Fruit fly (Drosophila melanogaster) whole organism, pupa: ENCODE results near the gene skd.

Source experiments
- CG10348 ChIP-seq: fragments of 200-800 bp; sonication (Bioruptor generic); IDR thresholded peaks from 2 replicates; pipeline ENCODE4 v1.3.6; 2022; ENCODE audit warnings: missing biosample characterization, missing genetic modification characterization
- CG12605 ChIP-seq: fragments of 200-800 bp; sonication (Bioruptor generic); IDR thresholded peaks from 2 replicates; pipeline ENCODE4 v1.3.6; 2022; ENCODE audit warnings: missing biosample characterization, missing genetic modification characterization
- CG13204 ChIP-seq: fragments of 200-800 bp; sonication (Bioruptor generic); optimal IDR thresholded peaks from 2 replicates; lab custom pipeline; 2018; ENCODE audit warnings: missing biosample characterization, mild to moderate bottlenecking, missing genetic modification characterization, moderate library complexity
- CG14655 ChIP-seq: fragments of 200-800 bp; sonication (Bioruptor generic); optimal IDR thresholded peaks from 3 replicates; lab custom pipeline; 2017; ENCODE audit warnings: mild to moderate bottlenecking, missing biosample characterization, missing genetic modification reagents, missing genetic modification characterization
- CG15710 ChIP-seq: fragments of 200-800 bp; sonication (Bioruptor generic); optimal IDR thresholded peaks from 2 replicates; lab custom pipeline; 2018; ENCODE audit warnings: missing biosample characterization, mild to moderate bottlenecking, missing genetic modification characterization, moderate library complexity
- CG17806 ChIP-seq: fragments of 200-800 bp; sonication (Bioruptor generic); optimal IDR thresholded peaks from 2 replicates; lab custom pipeline; 2018; ENCODE audit warnings: missing biosample characterization, mild to moderate bottlenecking, missing genetic modification characterization, moderate library complexity
- CG32121 ChIP-seq: fragments of 200-800 bp; sonication (Bioruptor generic); IDR thresholded peaks from 2 replicates; pipeline ENCODE4 v1.3.6; 2022; ENCODE audit warnings: missing biosample characterization, missing genetic modification characterization
- CG34367 ChIP-seq: fragments of 200-800 bp; sonication (Bioruptor generic); optimal IDR thresholded peaks from 2 replicates; lab custom pipeline; 2018; ENCODE audit warnings: missing biosample characterization, mild to moderate bottlenecking, missing genetic modification characterization
- CG4496 ChIP-seq: fragments of 200-800 bp; sonication (Bioruptor generic); IDR thresholded peaks from 3 replicates; pipeline ENCODE4 v1.3.6; 2022; ENCODE audit warnings: missing biosample characterization, missing genetic modification characterization
- CG8159 ChIP-seq: fragments of 200-800 bp; sonication (Bioruptor generic); optimal IDR thresholded peaks from 3 replicates; lab custom pipeline; 2018; ENCODE audit warnings: missing biosample characterization, mild to moderate bottlenecking, missing genetic modification characterization, moderate library complexity
- CG8301 ChIP-seq: fragments of 200-800 bp; sonication (Bioruptor generic); optimal IDR thresholded peaks from 2 replicates; lab custom pipeline; 2018; ENCODE audit warnings: missing biosample characterization, mild to moderate bottlenecking, missing genetic modification characterization
- CG9948 ChIP-seq: fragments of 200-800 bp; sonication (Bioruptor generic); optimal IDR thresholded peaks from 2 replicates; lab custom pipeline; 2018; ENCODE audit warnings: missing biosample characterization, mild to moderate bottlenecking, missing genetic modification characterization, moderate library complexity
- D1 ChIP-seq: fragments of 200-800 bp; sonication (Bioruptor generic); optimal IDR thresholded peaks from 2 replicates; lab custom pipeline; 2018; ENCODE audit warnings: missing biosample characterization, mild to moderate bottlenecking, missing genetic modification characterization, moderate library complexity
- EcR ChIP-seq: fragments of 200-800 bp; sonication (Bioruptor generic); optimal IDR thresholded peaks from 3 replicates; lab custom pipeline; 2019; ENCODE audit warnings: missing biosample characterization, missing genetic modification characterization, mild to moderate bottlenecking, moderate library complexity, missing genetic modification reagents
- Ets98B ChIP-seq: fragments of 200-800 bp; sonication (Bioruptor generic); IDR thresholded peaks from 2 replicates; pipeline ENCODE4 v1.3.6; 2022; ENCODE audit warnings: missing biosample characterization, missing genetic modification characterization
- Pif1A ChIP-seq: fragments of 200-800 bp; sonication (Bioruptor generic); optimal IDR thresholded peaks from 3 replicates; lab custom pipeline; 2016; ENCODE audit warnings: missing biosample characterization, missing genetic modification characterization
- Pif1B ChIP-seq: fragments of 200-800 bp; sonication (Bioruptor generic); optimal IDR thresholded peaks from 3 replicates; lab custom pipeline; 2016; ENCODE audit warnings: missing biosample characterization, missing genetic modification characterization
- Snoo ChIP-seq: fragments of 200-800 bp; sonication (Bioruptor generic); optimal IDR thresholded peaks from 3 replicates; lab custom pipeline; 2017; ENCODE audit warnings: missing biosample characterization, mild to moderate bottlenecking, missing genetic modification characterization, inconsistent platforms
- fd96Ca ChIP-seq: fragments of 200-800 bp; sonication (Bioruptor generic); IDR thresholded peaks from 3 replicates; pipeline ENCODE4 v1.3.6; 2022; ENCODE audit warnings: missing biosample characterization, missing genetic modification characterization
- gl ChIP-seq: fragments of 200-800 bp; sonication (Bioruptor generic); optimal IDR thresholded peaks from 2 replicates; lab custom pipeline; 2018; ENCODE audit warnings: missing biosample characterization, mild to moderate bottlenecking, missing genetic modification characterization
- rn ChIP-seq: fragments of 200-800 bp; sonication (Bioruptor generic); IDR thresholded peaks from 2 replicates; pipeline ENCODE4 v1.3.6; 2022; ENCODE audit warnings: missing biosample characterization, missing genetic modification characterization

skd gene

dm6 chr3L:20976383-20976782 is 50.9 kb downstream of the skd start:
- TF ChIP-seq CG8159 (tag; lab: Kevin White, UChicago) (no peak), CG4496 (GFP tag; lab: Robert Waterston, UW) (no peak), rn (GFP tag; lab: Robert Waterston, UW) (no peak)

- no peak for TF ChIP-seq D1
- TF ChIP-seq rn (GFP tag; lab: Robert Waterston, UW) = no peak
- TF ChIP-seq Pif1B (GFP tag; lab: Kevin White, UChicago) = no peak
- TF ChIP-seq Snoo (tag; lab: Kevin White, UChicago) = no peak
- TF ChIP-seq CG17806 (tag; lab: Kevin White, UChicago) = no peak
- TF ChIP-seq CG34367 (tag; lab: Kevin White, UChicago) = no peak
- TF ChIP-seq CG13204 (GFP tag; lab: Kevin White, UChicago) = no peak
- TF ChIP-seq CG12605 = no peak
Observed at dm6 chr3L:20974600-20974999, 52.6 kb downstream of the skd start, which contains the start of gene CG33286. Gene CG33286, minus strand, starts transcription at chr3L:20974700.

dm6 chr3L:20970563-20970962 is 56.7 kb downstream of the skd start, which contains the start of gene CG33287:
Gene CG33287, minus strand, starts transcription at chr3L:20970663.
- TF ChIP-seq CG10348 (GFP tag; lab: Robert Waterston, UW) = no peak
- TF ChIP-seq Snoo (tag; lab: Kevin White, UChicago) = no peak
- TF ChIP-seq CG8301 = no peak
- TF ChIP-seq CG13204 (GFP tag; lab: Kevin White, UChicago) = no peak
- TF ChIP-seq, all 21 proteins: peak for 0

- TF ChIP-seq EcR (GFP tag; lab: Kevin White, UChicago) (no peak), Snoo (tag; lab: Kevin White, UChicago) (no peak), CG13204 (GFP tag; lab: Kevin White, UChicago) (no peak), CG10348 (GFP tag; lab: Robert Waterston, UW) (no peak), CG9948 (no peak), Pif1A (GFP tag; lab: Kevin White, UChicago) (no peak), D1 (no peak), CG8301 (no peak), CG17806 (tag; lab: Kevin White, UChicago) (no peak), rn (GFP tag; lab: Robert Waterston, UW) (no peak), CG14655 (GFP tag; lab: Kevin White, UChicago) (no peak), CG12605 (no peak), gl (no peak), CG15710 (tag; lab: Kevin White, UChicago) (no peak), CG8159 (tag; lab: Kevin White, UChicago) (no peak), fd96Ca (GFP tag; lab: Robert Waterston, UW) (no peak)
Observed at dm6 chr3L:20966662-20967061, 60.6 kb downstream of the skd start, which contains the start of gene CG12983. Gene CG12983, minus strand, starts transcription at chr3L:20966762.

dm6 chr3L:20962455-20962854 is 64.8 kb downstream of the skd start, which contains the start of gene CG10587:
Gene CG10587, minus strand, starts transcription at chr3L:20962555.
- TF ChIP-seq CG32121 (GFP tag; lab: Robert Waterston, UW) (no peak), Pif1A (GFP tag; lab: Kevin White, UChicago) (no peak), rn (GFP tag; lab: Robert Waterston, UW) (no peak), CG8301 (no peak), CG12605 (no peak)

- no peak for TF ChIP-seq CG14655 (GFP tag; lab: Kevin White, UChicago)
- TF ChIP-seq CG15710 (tag; lab: Kevin White, UChicago) = no peak
- TF ChIP-seq CG4496 (GFP tag; lab: Robert Waterston, UW) = no peak
- TF ChIP-seq Snoo (tag; lab: Kevin White, UChicago) = no peak
- TF ChIP-seq CG13204 (GFP tag; lab: Kevin White, UChicago) = no peak
- no peak for TF ChIP-seq Ets98B (GFP tag; lab: Robert Waterston, UW)
- TF ChIP-seq D1 = no peak
- no peak for TF ChIP-seq CG32121 (GFP tag; lab: Robert Waterston, UW)
- TF ChIP-seq CG8159 (tag; lab: Kevin White, UChicago) = no peak
- TF ChIP-seq EcR (GFP tag; lab: Kevin White, UChicago) = no peak
- no peak for TF ChIP-seq CG10348 (GFP tag; lab: Robert Waterston, UW)
- TF ChIP-seq CG17806 (tag; lab: Kevin White, UChicago) = no peak
- no peak for TF ChIP-seq CG8301
- TF ChIP-seq fd96Ca (GFP tag; lab: Robert Waterston, UW) = no peak
- TF ChIP-seq CG34367 (tag; lab: Kevin White, UChicago) = no peak
- TF ChIP-seq, all 21 proteins: peak for 0
Observed at dm6 chr3L:20961286-20961685, 65.9 kb downstream of the skd start, which contains the start of gene CG11037. Gene CG11037, minus strand, starts transcription at chr3L:20961386.

- TF ChIP-seq CG15710 (tag; lab: Kevin White, UChicago) (no peak), D1 (no peak), Snoo (tag; lab: Kevin White, UChicago) (no peak), CG32121 (GFP tag; lab: Robert Waterston, UW) (no peak), EcR (GFP tag; lab: Kevin White, UChicago) (no peak), CG12605 (no peak), Ets98B (GFP tag; lab: Robert Waterston, UW) (no peak), Pif1A (GFP tag; lab: Kevin White, UChicago) (no peak), fd96Ca (GFP tag; lab: Robert Waterston, UW) (no peak), CG9948 (no peak), CG17806 (tag; lab: Kevin White, UChicago) (no peak), CG34367 (tag; lab: Kevin White, UChicago) (no peak), CG13204 (GFP tag; lab: Kevin White, UChicago) (no peak), CG8159 (tag; lab: Kevin White, UChicago) (no peak), CG10348 (GFP tag; lab: Robert Waterston, UW) (no peak), rn (GFP tag; lab: Robert Waterston, UW) (no peak)
Observed at dm6 chr3L:20956650-20957049, 70.6 kb downstream of the skd start, which contains the start of the genes Sems and CG10588. Gene Sems, minus strand, starts transcription at chr3L:20956750. Gene CG10588, plus strand, starts transcription at chr3L:20956934.
